Fruit fly (Drosophila melanogaster): ENCODE measurements around the gene CG45089.

Gene CG45089

DNA sequence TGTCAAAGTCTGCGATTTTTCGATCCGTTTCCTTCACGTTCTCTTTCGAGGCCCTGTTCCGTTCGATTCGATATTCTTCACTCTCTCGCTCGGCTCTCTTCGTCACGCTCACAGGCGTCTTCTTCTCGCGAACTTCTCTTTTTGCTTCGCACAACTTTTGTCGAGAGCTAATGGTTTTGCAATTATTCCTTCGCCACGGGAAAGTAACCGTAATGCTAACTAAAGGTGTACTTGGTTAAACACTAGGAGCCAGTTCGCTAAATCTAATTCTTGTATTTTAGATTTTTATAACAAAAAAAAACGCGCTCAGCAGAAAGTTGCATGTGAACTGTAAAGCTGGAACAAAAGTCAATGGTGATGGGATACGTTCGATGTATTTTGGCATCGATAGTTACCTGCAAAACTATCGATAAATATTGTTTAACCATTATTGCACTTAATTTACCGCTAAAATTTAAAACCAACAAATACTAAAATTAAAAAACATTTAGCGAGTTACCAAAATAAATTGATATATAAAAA is 37.5 kb upstream of the CG45089 start, which contains the start of gene mahe (continued):
- TF ChIP-seq Poxn (GFP tag; IDR thresholded peaks at IDR 0.05) (no peak), CG9932 (GFP tag; IDR thresholded peaks at IDR 0.05) (no peak), slp2 (GFP tag; optimal IDR thresholded peaks at IDR 0.05) (no peak), inv (GFP tag; IDR thresholded peaks at IDR 0.05; ENCODE audit: partially characterized antibody) (peak; percentile 74), CG17328 (GFP tag; IDR thresholded peaks at IDR 0.05) (no peak), tna (GFP tag; IDR thresholded peaks at IDR 0.05; ENCODE audit: partially characterized antibody) (peak; percentile 63), GATAe (GFP tag; conservative IDR thresholded peaks at IDR 0.05) (no peak), sob (GFP tag; IDR thresholded peaks at IDR 0.05) (no peak), so (GFP tag; IDR thresholded peaks at IDR 0.05) (no peak), exex (tag; optimal IDR thresholded peaks at IDR 0.05) (no peak), Bgb (GFP tag; IDR thresholded peaks at IDR 0.05; ENCODE audit: partially characterized antibody) (peak; percentile 89), gsb-n (tag; optimal IDR thresholded peaks at IDR 0.05) (peak; percentile 18), Pdp1 (GFP tag; optimal IDR thresholded peaks at IDR 0.05) (peak in 1 of 2 experiments; percentile 14), CG1233 (GFP tag; optimal IDR thresholded peaks at IDR 0.05) (peak; percentile 60), CG7928 (GFP tag; optimal IDR thresholded peaks at IDR 0.05) (no peak), ab (GFP tag; optimal IDR thresholded peaks at IDR 0.05) (no peak), Ssrp (tag; optimal IDR thresholded peaks at IDR 0.05) (no peak), CG1603 (tag; optimal IDR thresholded peaks at IDR 0.05) (peak; percentile 29), CG17912 (GFP tag; optimal IDR thresholded peaks at IDR 0.05) (no peak), hb (GFP tag; IDR thresholded peaks at IDR 0.05; ENCODE audit: partially characterized antibody) (peak; percentile 67; the same call in 2 of the 3 replicates), Oli (tag; optimal IDR thresholded peaks at IDR 0.05) (no peak), CG15479 (GFP tag; optimal IDR thresholded peaks at IDR 0.05) (peak; percentile 25), CG2129 (GFP tag; IDR thresholded peaks at IDR 0.05; ENCODE audit: partially characterized antibody) (peak; percentile 77), CG9437 (GFP tag; optimal IDR thresholded peaks at IDR 0.05) (no peak), CG8089 (GFP tag; optimal IDR thresholded peaks at IDR 0.05) (no peak), hbn (GFP tag; IDR thresholded peaks at IDR 0.05; ENCODE audit: partially characterized antibody) (peak; percentile 75), CG13287 (GFP tag; IDR thresholded peaks at IDR 0.05; ENCODE audit: partially characterized antibody) (peak; percentile 92), Doc3 (GFP tag; IDR thresholded peaks at IDR 0.05; ENCODE audit: partially characterized antibody) (peak; percentile 71), CG42726 (GFP tag; IDR thresholded peaks at IDR 0.05; ENCODE audit: partially characterized antibody) (peak; percentile 75; the same call in 1 of the 2 replicates), row (GFP tag; IDR thresholded peaks at IDR 0.05) (peak; percentile 32; the same call in 1 of the 3 replicates), CG13296 (GFP tag; optimal IDR thresholded peaks at IDR 0.05) (peak; percentile 42), Max (GFP tag; optimal IDR thresholded peaks at IDR 0.05) (no peak), E2f2 (GFP tag; IDR thresholded peaks at IDR 0.05) (peak; percentile 86), CG3407 (GFP tag; optimal IDR thresholded peaks at IDR 0.05) (no peak), Dbx (GFP tag; IDR thresholded peaks at IDR 0.05) (no peak), bsh (GFP tag; optimal IDR thresholded peaks at IDR 0.05) (no peak), Dp (GFP tag; optimal IDR thresholded peaks at IDR 0.05) (peak; percentile 80), Med (GFP tag) (peak; percentile 77), Ets97D (GFP tag; optimal IDR thresholded peaks at IDR 0.05) (peak; percentile 21), YL-1 (GFP tag; optimal IDR thresholded peaks at IDR 0.05) (peak; percentile 17), Scr (GFP tag; IDR thresholded peaks at IDR 0.05; ENCODE audit: partially characterized antibody) (peak; percentile 87), CG4820 (GFP tag; optimal IDR thresholded peaks at IDR 0.05) (no peak), Hsf (GFP tag; optimal IDR thresholded peaks at IDR 0.05) (no peak), CG17568 (GFP tag; optimal IDR thresholded peaks at IDR 0.05) (peak; percentile 46), CG2199 (GFP tag; IDR thresholded peaks at IDR 0.05) (no peak), gfzf (GFP tag; optimal IDR thresholded peaks at IDR 0.05) (peak; percentile 21), ato (GFP tag; IDR thresholded peaks at IDR 0.05; ENCODE audit: partially characterized antibody) (peak; percentile 65), CG34224 (GFP tag; IDR thresholded peaks at IDR 0.05; ENCODE audit: partially characterized antibody) (peak; percentile 85), CG18476 (GFP tag; optimal IDR thresholded peaks at IDR 0.05) (no peak)

Measured in whole organism, embryonic.